Worm (Caenorhabditis elegans) whole organism, midembryonic: Measurements from ENCODE around the gene dbl-1.

Source experiments
- flt-1 ChIP-seq: fragments of 200-800 bp; sonication (Bioruptor generic); IDR thresholded peaks from 2 replicates; pipeline ENCODE4 v1.3.6; 2022; ENCODE audit warnings: missing genetic modification characterization, missing compliant biosample characterization
- klf-2 ChIP-seq: fragments of 200-800 bp; sonication (Bioruptor generic); conservative IDR thresholded peaks from 2 replicates; pipeline ENCODE4 v1.3.6; 2022; ENCODE audit warnings: missing genetic modification reagents, missing genetic modification characterization, missing compliant biosample characterization

DNA sequence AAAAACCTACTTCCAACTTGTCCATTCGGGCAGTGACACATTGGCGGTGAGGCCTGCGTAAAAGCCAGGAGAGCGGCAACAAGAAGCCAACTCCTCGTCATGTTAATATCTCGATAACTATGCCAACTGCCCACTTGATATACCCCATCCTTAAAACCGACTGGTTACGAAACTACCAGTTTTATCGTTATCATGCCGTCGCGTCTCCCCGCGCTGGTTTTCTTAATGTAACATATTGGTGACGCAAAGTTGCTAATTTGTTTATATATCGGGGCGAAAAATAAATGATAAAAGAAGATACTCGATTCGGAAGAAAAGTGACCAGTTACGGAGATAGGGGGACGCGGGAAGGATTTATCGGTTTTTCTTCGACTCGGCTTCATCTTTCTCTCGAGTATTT lies 26.3 kb upstream of the dbl-1 start, which contains the start of gene grl-9:
- TF ChIP-seq flt-1 (GFP tag; lab: Robert Waterston, UW) (no peak), klf-2 (GFP tag; lab: Robert Waterston, UW) (no peak)
